Fruit fly (Drosophila melanogaster): Measurements from ENCODE around the gene hng3.
A peak's percentile ranks its signal among the peaks of the same experiment; 100 is the strongest.

The hng3 gene

dm6 chr3L:735948-736347 is 19.3 kb downstream of the hng3 start (continued):
- no peak for TF ChIP-seq GATAd (GFP tag; optimal IDR thresholded peaks at IDR 0.05)
- no peak for TF ChIP-seq HLH106 (tag; optimal IDR thresholded peaks at IDR 0.05)
- no peak for TF ChIP-seq brk (GFP tag; optimal IDR thresholded peaks at IDR 0.05)
- no peak for TF ChIP-seq CG32264 (GFP tag; optimal IDR thresholded peaks at IDR 0.05)
- TF ChIP-seq sv (GFP tag; optimal IDR thresholded peaks at IDR 0.05) = no peak
- no peak for TF ChIP-seq CG9705 (GFP tag; optimal IDR thresholded peaks at IDR 0.05)
- no peak for TF ChIP-seq Hr78 (GFP tag; optimal IDR thresholded peaks at IDR 0.05)

- TF ChIP-seq Rel (GFP tag; optimal IDR thresholded peaks at IDR 0.05) = no peak
- TF ChIP-seq Rel (tag; optimal IDR thresholded peaks at IDR 0.05) = no peak
- no peak for TF ChIP-seq dmrt93B (GFP tag; optimal IDR thresholded peaks at IDR 0.05)
Observed at dm6 chr3L:735315-735714, 20.0 kb downstream of the hng3 start.

dm6 chr3L:733845-734697 is 21.2 kb downstream of the hng3 start:
- TF ChIP-seq fru (GFP tag; optimal IDR thresholded peaks at IDR 0.05) = no peak
- peak; percentile 14 for TF ChIP-seq sv (GFP tag; optimal IDR thresholded peaks at IDR 0.05)
- TF ChIP-seq Hnf4 (GFP tag; optimal IDR thresholded peaks at IDR 0.05) = no peak

- TF ChIP-seq Myc (optimal IDR thresholded peaks at IDR 0.05) (no peak), Mio (GFP tag; optimal IDR thresholded peaks at IDR 0.05) (no peak), Abd-B (GFP tag; optimal IDR thresholded peaks at IDR 0.05) (no peak), h (GFP tag; optimal IDR thresholded peaks at IDR 0.05) (no peak), Jra (GFP tag; optimal IDR thresholded peaks at IDR 0.05) (no peak), Dif (GFP tag; optimal IDR thresholded peaks at IDR 0.05; ENCODE audit: partially characterized antibody) (no peak), Dfd (GFP tag; optimal IDR thresholded peaks at IDR 0.05) (no peak), Hnf4 (GFP tag; optimal IDR thresholded peaks at IDR 0.05) (no peak), OdsH (GFP tag; optimal IDR thresholded peaks at IDR 0.05) (no peak), GATAd (GFP tag; optimal IDR thresholded peaks at IDR 0.05) (no peak), jim (GFP tag; optimal IDR thresholded peaks at IDR 0.05) (no peak), dsf (GFP tag; optimal IDR thresholded peaks at IDR 0.05; ENCODE audit: borderline replicate concordance) (no peak)
Observed at dm6 chr3L:733174-733829, 22.0 kb downstream of the hng3 start.

- TF ChIP-seq GATAd (GFP tag; optimal IDR thresholded peaks at IDR 0.05) (no peak), CrebA (GFP tag; optimal IDR thresholded peaks at IDR 0.05; ENCODE audit: borderline replicate concordance) (no peak), dl (GFP tag; optimal IDR thresholded peaks at IDR 0.05; ENCODE audit: insufficient read depth in 1 of 2, partially characterized antibody in 2 of 2) (no peak), Hr78 (GFP tag; optimal IDR thresholded peaks at IDR 0.05) (no peak), N (GFP tag; optimal IDR thresholded peaks at IDR 0.05) (no peak), Dfd (GFP tag; optimal IDR thresholded peaks at IDR 0.05) (no peak), rgr (GFP tag; optimal IDR thresholded peaks at IDR 0.05) (no peak), brk (GFP tag; optimal IDR thresholded peaks at IDR 0.05) (no peak), dmrt93B (GFP tag; optimal IDR thresholded peaks at IDR 0.05) (no peak), CG9705 (GFP tag; optimal IDR thresholded peaks at IDR 0.05) (no peak), jim (GFP tag; optimal IDR thresholded peaks at IDR 0.05) (no peak), Mio (GFP tag; optimal IDR thresholded peaks at IDR 0.05) (no peak), Hnf4 (GFP tag; optimal IDR thresholded peaks at IDR 0.05) (no peak), Hr83 (GFP tag; optimal IDR thresholded peaks at IDR 0.05; ENCODE audit: poor library complexity, severe bottlenecking) (no peak), foxo (GFP tag; optimal IDR thresholded peaks at IDR 0.05) (no peak), Myc (optimal IDR thresholded peaks at IDR 0.05) (no peak)
Observed at dm6 chr3L:732290-732954, 22.9 kb downstream of the hng3 start.
